Fruit fly (Drosophila melanogaster): ENCODE data around the gene SelR.

SelR gene

dm6 chr3R:10872148-10872783, 3.8 kb upstream of the SelR start, which contains the start of gene Fdh (continued):
- TF ChIP-seq Oli (tag; optimal IDR thresholded peaks at IDR 0.05) (peak; percentile 24), ftz-f1 (GFP tag; optimal IDR thresholded peaks at IDR 0.05) (peak; percentile 55), B-H2 (GFP tag; optimal IDR thresholded peaks at IDR 0.05) (peak; percentile 5), grn (GFP tag; optimal IDR thresholded peaks at IDR 0.05) (no peak), grau (tag; optimal IDR thresholded peaks at IDR 0.05) (peak; percentile 66), seq (GFP tag; IDR thresholded peaks at IDR 0.05) (no peak), crp (GFP tag; optimal IDR thresholded peaks at IDR 0.05) (peak; percentile 78 to 90), Adf1 (GFP tag; IDR thresholded peaks at IDR 0.05) (no peak), tin (GFP tag; optimal IDR thresholded peaks at IDR 0.05) (peak; percentile 55), sisA (GFP tag; IDR thresholded peaks at IDR 0.05) (no peak), CG8765 (GFP tag; IDR thresholded peaks at IDR 0.05) (no peak), Spps (tag; optimal IDR thresholded peaks at IDR 0.05) (peak; percentile 69), H15 (GFP tag; IDR thresholded peaks at IDR 0.05) (no peak), kay (GFP tag; optimal IDR thresholded peaks at IDR 0.05) (no peak), Sox100B (GFP tag; optimal IDR thresholded peaks at IDR 0.05) (peak; percentile 75), CG12391 (tag; optimal IDR thresholded peaks at IDR 0.05) (peak; percentile 81), Mes4 (GFP tag; optimal IDR thresholded peaks at IDR 0.05) (peak; percentile 16), HmgZ (tag; optimal IDR thresholded peaks at IDR 0.05) (peak; percentile 1), ara (GFP tag; IDR thresholded peaks at IDR 0.05) (peak; percentile 60; the same call in 1 of the 2 replicates), CG9876 (GFP tag; optimal IDR thresholded peaks at IDR 0.05) (no peak), CG4820 (GFP tag; optimal IDR thresholded peaks at IDR 0.05) (peak; percentile 100), CG3163 (GFP tag; optimal IDR thresholded peaks at IDR 0.05) (no peak), trem (tag; optimal IDR thresholded peaks at IDR 0.05) (peak; percentile 76), TFAM (GFP tag; optimal IDR thresholded peaks at IDR 0.05) (no peak), CG13123 (GFP tag; optimal IDR thresholded peaks at IDR 0.05) (peak; percentile 98), sima (GFP tag; optimal IDR thresholded peaks at IDR 0.05) (no peak), Dip3 (GFP tag; optimal IDR thresholded peaks at IDR 0.05) (peak; percentile 37), wor (GFP tag; IDR thresholded peaks at IDR 0.05) (no peak), Xrp1 (GFP tag; IDR thresholded peaks at IDR 0.05) (peak; percentile 69), CG14860 (GFP tag; IDR thresholded peaks at IDR 0.05; ENCODE audit: partially characterized antibody) (no peak), CG13424 (tag; optimal IDR thresholded peaks at IDR 0.05) (peak; percentile 73), CG10959 (GFP tag; IDR thresholded peaks at IDR 0.05) (no peak), CG16779 (GFP tag; IDR thresholded peaks at IDR 0.05) (no peak), CG18011 (GFP tag; optimal IDR thresholded peaks at IDR 0.05) (peak; percentile 8), CG3838 (GFP tag; optimal IDR thresholded peaks at IDR 0.05) (no peak), tna (GFP tag; IDR thresholded peaks at IDR 0.05; ENCODE audit: partially characterized antibody) (no peak), Rx (GFP tag; IDR thresholded peaks at IDR 0.05) (no peak), sqz (GFP tag; optimal IDR thresholded peaks at IDR 0.05) (peak; percentile 60), toy (GFP tag; IDR thresholded peaks at IDR 0.05) (no peak), CG12769 (tag; optimal IDR thresholded peaks at IDR 0.05) (peak; percentile 37), gfzf (GFP tag; optimal IDR thresholded peaks at IDR 0.05) (peak; percentile 69), ase (GFP tag; IDR thresholded peaks at IDR 0.05) (no peak), CG7928 (GFP tag; optimal IDR thresholded peaks at IDR 0.05) (no peak), tx (GFP tag; optimal IDR thresholded peaks at IDR 0.05) (no peak), E2f1 (GFP tag; IDR thresholded peaks at IDR 0.05) (peak; percentile 31; the same call in 1 of the 2 replicates), danr (GFP tag; IDR thresholded peaks at IDR 0.05) (no peak), CG8944 (GFP tag; optimal IDR thresholded peaks at IDR 0.05) (no peak), CG7839 (tag; optimal IDR thresholded peaks at IDR 0.05) (peak; percentile 59), CG14667 (GFP tag; IDR thresholded peaks at IDR 0.05) (no peak), CG9817 (tag; optimal IDR thresholded peaks at IDR 0.05) (peak; percentile 30), jigr1 (GFP tag; IDR thresholded peaks at IDR 0.05) (no peak)

All from whole organism, embryonic.